Worm (Caenorhabditis elegans) whole organism, L2 larva: Measurements from ENCODE around the gene srbc-45.

Experiments
- aly-2 ChIP-seq: fragments of 150-350 bp; optimal IDR thresholded peaks from 2 replicates; lab custom pipeline; 2014; ENCODE audit warnings: missing biosample characterization, missing genetic modification characterization
- snpc-4 ChIP-seq: fragments of 150-350 bp; optimal IDR thresholded peaks from 2 replicates; lab custom pipeline; 2014; ENCODE audit warnings: missing biosample characterization, missing genetic modification characterization

DNA sequence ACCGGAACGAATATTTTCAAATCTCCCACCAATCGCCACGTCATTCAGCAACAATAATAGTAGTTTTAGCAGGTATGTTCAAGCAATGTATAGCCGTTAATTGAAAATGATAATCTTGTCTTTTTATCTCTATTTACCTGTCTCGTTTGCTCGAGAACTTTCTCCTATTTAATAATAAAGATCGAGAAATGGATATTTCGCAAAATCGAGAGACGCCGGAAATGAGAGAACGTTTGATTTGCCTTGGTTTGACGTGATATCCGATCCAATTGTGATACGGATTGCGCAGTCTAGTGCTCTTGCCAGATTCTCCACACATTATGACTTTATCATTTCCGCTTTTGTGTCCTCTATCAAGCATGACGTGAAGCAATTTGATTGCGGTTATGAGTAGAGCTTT, 29.5 kb upstream of the srbc-45 start:
- TF ChIP-seq aly-2 (tag; lab: Kevin White, UChicago) (no peak), snpc-4 (tag; lab: Kevin White, UChicago) (no peak)
